Fruit fly (Drosophila melanogaster) whole organism, embryonic: Measurements from ENCODE around the gene Mlc2.

Source experiments
- Ada2b ChIP-seq: fragments of 200-800 bp; sonication (Bioruptor generic); IDR thresholded peaks from 2 replicates; pipeline ENCODE4 v1.3.6; 2022; ENCODE audit warnings: missing biosample characterization, missing genetic modification characterization
- Awh ChIP-seq: fragments of 200-800 bp; sonication (Bioruptor generic); IDR thresholded peaks from 2 replicates; pipeline ENCODE4, ENCODE4 v1.3.6; 2022; ENCODE audit warnings: missing biosample characterization, missing genetic modification characterization
- BEAF-32 ChIP-seq: fragments of 200-800 bp; sonication (Bioruptor generic); optimal IDR thresholded peaks from 3 replicates; lab custom pipeline; 2017; ENCODE audit warnings: missing biosample characterization, missing genetic modification characterization, mild to moderate bottlenecking, moderate library complexity, missing genetic modification reagents
- Blimp-1 ChIP-seq: fragments of 200-800 bp; sonication (Bioruptor generic); optimal IDR thresholded peaks from 3 replicates; lab custom pipeline; 2018; ENCODE audit warnings: missing biosample characterization, missing genetic modification characterization, mild to moderate bottlenecking, moderate library complexity, missing genetic modification reagents
- CG11456 ChIP-seq: fragments of 200-800 bp; sonication (Bioruptor generic); IDR thresholded peaks from 3 replicates; pipeline ENCODE4 v1.3.6; 2022; ENCODE audit warnings: missing biosample characterization, missing genetic modification characterization
- CG11560 ChIP-seq: fragments of 200-800 bp; sonication (Bioruptor generic); IDR thresholded peaks from 3 replicates; pipeline ENCODE4 v1.3.6; 2022; ENCODE audit warnings: missing biosample characterization, missing genetic modification characterization
- CG12219 ChIP-seq: fragments of 200-800 bp; sonication (Bioruptor generic); optimal IDR thresholded peaks from 3 replicates; lab custom pipeline; 2018; ENCODE audit warnings: missing biosample characterization, mild to moderate bottlenecking, missing genetic modification characterization
- CG12236 ChIP-seq: fragments of 200-800 bp; sonication (Bioruptor generic); optimal IDR thresholded peaks from 2 replicates; lab custom pipeline; 2016; ENCODE audit warnings: missing biosample characterization, missing genetic modification characterization
- CG1233 ChIP-seq: fragments of 200-800 bp; sonication (Bioruptor generic); optimal IDR thresholded peaks from 4 replicates; lab custom pipeline; 2018; ENCODE audit warnings: missing biosample characterization, mild to moderate bottlenecking, missing genetic modification characterization
- CG12659 ChIP-seq: fragments of 200-800 bp; sonication (Bioruptor generic); optimal IDR thresholded peaks from 3 replicates; lab custom pipeline; 2017; ENCODE audit warnings: mild to moderate bottlenecking, missing biosample characterization, missing genetic modification reagents, missing genetic modification characterization
- CG14014 ChIP-seq: fragments of 200-800 bp; sonication (Bioruptor generic); IDR thresholded peaks from 2 replicates; pipeline ENCODE4 v1.3.6; 2022; ENCODE audit warnings: missing biosample characterization, missing genetic modification characterization
- CG14965 ChIP-seq: fragments of 200-800 bp; sonication (Bioruptor generic); optimal IDR thresholded peaks from 2 replicates; lab custom pipeline; 2016; ENCODE audit warnings: missing biosample characterization, missing genetic modification characterization, borderline replicate concordance
- CG1529 ChIP-seq: fragments of 200-800 bp; sonication (Bioruptor generic); optimal IDR thresholded peaks from 3 replicates; lab custom pipeline; 2018; ENCODE audit warnings: missing biosample characterization, missing genetic modification characterization
- CG1603 ChIP-seq: fragments of 200-800 bp; sonication (Bioruptor generic); optimal IDR thresholded peaks from 2 replicates; lab custom pipeline; 2019; ENCODE audit warnings: missing biosample characterization, mild to moderate bottlenecking, missing genetic modification characterization, moderate library complexity
- CG18476 ChIP-seq: fragments of 200-800 bp; sonication (Bioruptor generic); optimal IDR thresholded peaks from 2 replicates; lab custom pipeline; 2016; ENCODE audit warnings: missing biosample characterization, mild to moderate bottlenecking, missing genetic modification characterization
- CG2116 ChIP-seq: fragments of 200-800 bp; sonication (Bioruptor generic); optimal IDR thresholded peaks from 3 replicates; lab custom pipeline; 2018; ENCODE audit warnings: missing biosample characterization, mild to moderate bottlenecking, missing genetic modification characterization
- CG30020 ChIP-seq: fragments of 200-800 bp; optimal IDR thresholded peaks from 2 replicates; lab custom pipeline; 2019; ENCODE audit warnings: missing biosample characterization, mild to moderate bottlenecking, missing genetic modification characterization, moderate library complexity
- CG4617 ChIP-seq: fragments of 200-800 bp; sonication (Bioruptor generic); optimal IDR thresholded peaks from 3 replicates; lab custom pipeline; 2016; ENCODE audit warnings: missing biosample characterization, missing genetic modification characterization, borderline replicate concordance
- CG7372 ChIP-seq: fragments of 200-800 bp; sonication (Bioruptor generic); IDR thresholded peaks from 2 replicates; pipeline ENCODE4 v1.3.6; 2022; ENCODE audit warnings: missing biosample characterization, missing genetic modification characterization
- CG7556 ChIP-seq: fragments of 200-800 bp; sonication (Bioruptor generic); optimal IDR thresholded peaks from 2 replicates; lab custom pipeline; 2017; ENCODE audit warnings: missing biosample characterization, mild to moderate bottlenecking, missing genetic modification characterization
- CG8290 ChIP-seq, 3 experiments: fragments of 200-800 bp; sonication (Bioruptor generic); optimal IDR thresholded peaks; 2 replicates each; lab custom pipeline; 2016 to 2019; ENCODE audit warnings: missing biosample characterization in 3 of 3, missing genetic modification characterization in 3 of 3, mild to moderate bottlenecking in 2 of 3, moderate library complexity in 1 of 3
- Dll ChIP-seq: fragments of 200-800 bp; sonication (Bioruptor generic); IDR thresholded peaks from 4 replicates; pipeline ENCODE4 v1.3.6; 2022; ENCODE audit warnings: missing biosample characterization, missing genetic modification characterization; ENCODE audit not compliant: partially characterized antibody
- GATAe ChIP-seq: fragments of 200-800 bp; sonication (Bioruptor generic); conservative IDR thresholded peaks from 2 replicates; pipeline ENCODE4 v1.3.6; 2022; ENCODE audit warnings: missing biosample characterization, missing genetic modification characterization
- Jarid2 ChIP-seq: fragments of 200-800 bp; sonication (Bioruptor generic); optimal IDR thresholded peaks from 3 replicates; lab custom pipeline; 2017; ENCODE audit warnings: mild to moderate bottlenecking, missing biosample characterization, missing genetic modification reagents, missing genetic modification characterization
- Lhr ChIP-seq: fragments of 200-800 bp; sonication (Bioruptor generic); optimal IDR thresholded peaks from 3 replicates; lab custom pipeline; 2017; ENCODE audit warnings: mild to moderate bottlenecking, missing biosample characterization, missing genetic modification reagents, missing genetic modification characterization
- Lim3 ChIP-seq: fragments of 200-800 bp; sonication (Bioruptor generic); IDR thresholded peaks from 2 replicates; pipeline ENCODE4 v1.3.6; 2022; ENCODE audit warnings: missing biosample characterization, missing genetic modification characterization
- MESR4 ChIP-seq: fragments of 200-800 bp; sonication (Bioruptor generic); optimal IDR thresholded peaks from 2 replicates; lab custom pipeline; 2018; ENCODE audit warnings: missing biosample characterization, mild to moderate bottlenecking, missing genetic modification characterization, moderate library complexity
- Med ChIP-seq: fragments of 200-800 bp; sonication (Bioruptor generic); peaks from one replicate; lab custom pipeline; 2016; ENCODE audit warnings: missing biosample characterization, missing genetic modification characterization, mild to moderate bottlenecking, inconsistent platforms, moderate library complexity
- Oli ChIP-seq: fragments of 200-800 bp; sonication (Bioruptor generic); optimal IDR thresholded peaks from 2 replicates; lab custom pipeline; 2018; ENCODE audit warnings: missing biosample characterization, mild to moderate bottlenecking, missing genetic modification characterization, moderate library complexity
- Opbp ChIP-seq: fragments of 200-800 bp; sonication (Bioruptor generic); IDR thresholded peaks from 3 replicates; pipeline ENCODE4 v1.3.6; 2022; ENCODE audit warnings: missing biosample characterization, missing genetic modification characterization; ENCODE audit not compliant: partially characterized antibody
- Spps ChIP-seq: fragments of 200-800 bp; sonication (Bioruptor generic); optimal IDR thresholded peaks from 2 replicates; lab custom pipeline; 2018; ENCODE audit warnings: missing biosample characterization, mild to moderate bottlenecking, missing genetic modification characterization
- Sry-δ ChIP-seq: fragments of 200-800 bp; sonication (Bioruptor generic); optimal IDR thresholded peaks from 2 replicates; lab custom pipeline; 2016; ENCODE audit warnings: missing biosample characterization, missing genetic modification characterization
- abd-A ChIP-seq: fragments of 200-800 bp; sonication (Bioruptor generic); optimal IDR thresholded peaks from 3 replicates; lab custom pipeline; 2019; ENCODE audit warnings: missing biosample characterization, mild to moderate bottlenecking, missing genetic modification characterization, moderate library complexity
- bbx ChIP-seq: fragments of 200-800 bp; sonication (Bioruptor generic); IDR thresholded peaks from 2 replicates; pipeline ENCODE4 v1.3.6; 2022; ENCODE audit warnings: missing biosample characterization, missing genetic modification characterization; ENCODE audit not compliant: partially characterized antibody
- hbn ChIP-seq: fragments of 200-800 bp; sonication (Bioruptor generic); IDR thresholded peaks from 2 replicates; pipeline ENCODE4 v1.3.6; 2022; ENCODE audit warnings: missing biosample characterization, missing genetic modification characterization; ENCODE audit not compliant: partially characterized antibody
- jigr1 ChIP-seq: fragments of 200-800 bp; sonication (Bioruptor generic); IDR thresholded peaks from 3 replicates; pipeline ENCODE4 v1.3.6; 2022; ENCODE audit warnings: missing biosample characterization, missing genetic modification characterization
- knrl ChIP-seq: fragments of 200-800 bp; sonication (Bioruptor generic); IDR thresholded peaks from 3 replicates; pipeline ENCODE4 v1.3.6; 2022; ENCODE audit warnings: missing biosample characterization, missing genetic modification characterization; ENCODE audit not compliant: partially characterized antibody
- lab ChIP-seq: fragments of 200-800 bp; sonication (Bioruptor generic); optimal IDR thresholded peaks from 3 replicates; lab custom pipeline; 2017; ENCODE audit warnings: missing biosample characterization, missing genetic modification characterization, mild to moderate bottlenecking, moderate library complexity, missing genetic modification reagents
- lmd ChIP-seq: fragments of 200-800 bp; sonication (Bioruptor generic); IDR thresholded peaks from 2 replicates; pipeline ENCODE4 v1.3.6; 2022; ENCODE audit warnings: missing biosample characterization, missing genetic modification characterization
- nerfin-1 ChIP-seq: fragments of 200-800 bp; sonication (Bioruptor generic); optimal IDR thresholded peaks from 3 replicates; lab custom pipeline; 2019; ENCODE audit warnings: missing biosample characterization, mild to moderate bottlenecking, missing genetic modification characterization, moderate library complexity
- otp ChIP-seq: fragments of 200-800 bp; sonication (Bioruptor generic); IDR thresholded peaks from 3 replicates; pipeline ENCODE4, ENCODE4 v1.3.6; 2022; ENCODE audit warnings: missing biosample characterization, missing genetic modification characterization
- prd ChIP-seq, 3 experiments: fragments of >200 bp in 2 of 3; fragments of 200-800 bp in 1 of 3; sonication (Bioruptor generic) in 1 of 3; optimal IDR thresholded peaks in 2 of 3; IDR thresholded peaks in 1 of 3; 2 replicates in 2 of 3; 3 replicates in 1 of 3; pipeline versions ENCODE4 v1.3.6 to Lab custom; 2017 to 2022; ENCODE audit warnings: missing biosample characterization in 1 of 3, missing genetic modification characterization in 1 of 3
- pum ChIP-seq: fragments of 200-800 bp; sonication (Bioruptor generic); optimal IDR thresholded peaks from 2 replicates; lab custom pipeline; 2016; ENCODE audit warnings: missing biosample characterization, missing genetic modification characterization
- run ChIP-seq: fragments of 200-800 bp; sonication (Bioruptor generic); optimal IDR thresholded peaks from 3 replicates; lab custom pipeline; 2018; ENCODE audit warnings: missing biosample characterization, mild to moderate bottlenecking, missing genetic modification characterization
- sd ChIP-seq: fragments of 200-800 bp; sonication (Bioruptor generic); optimal IDR thresholded peaks from 3 replicates; lab custom pipeline; 2018; ENCODE audit warnings: missing biosample characterization, mild to moderate bottlenecking, missing genetic modification characterization, moderate library complexity
- wor ChIP-seq: fragments of 200-800 bp; sonication (Bioruptor generic); IDR thresholded peaks from 2 replicates; pipeline ENCODE4 v1.3.6; 2022; ENCODE audit warnings: missing biosample characterization, missing genetic modification characterization
- zen2 ChIP-seq: fragments of 200-800 bp; sonication (Bioruptor generic); IDR thresholded peaks from 3 replicates; pipeline ENCODE4 v1.3.6; 2022; ENCODE audit warnings: missing biosample characterization, missing genetic modification characterization; ENCODE audit not compliant: partially characterized antibody
- zfh1 ChIP-seq: fragments of 200-800 bp; sonication (Bioruptor generic); IDR thresholded peaks from 3 replicates; pipeline ENCODE4 v1.3.6; 2022; ENCODE audit warnings: missing biosample characterization, missing genetic modification characterization

Mlc2 gene

DNA sequence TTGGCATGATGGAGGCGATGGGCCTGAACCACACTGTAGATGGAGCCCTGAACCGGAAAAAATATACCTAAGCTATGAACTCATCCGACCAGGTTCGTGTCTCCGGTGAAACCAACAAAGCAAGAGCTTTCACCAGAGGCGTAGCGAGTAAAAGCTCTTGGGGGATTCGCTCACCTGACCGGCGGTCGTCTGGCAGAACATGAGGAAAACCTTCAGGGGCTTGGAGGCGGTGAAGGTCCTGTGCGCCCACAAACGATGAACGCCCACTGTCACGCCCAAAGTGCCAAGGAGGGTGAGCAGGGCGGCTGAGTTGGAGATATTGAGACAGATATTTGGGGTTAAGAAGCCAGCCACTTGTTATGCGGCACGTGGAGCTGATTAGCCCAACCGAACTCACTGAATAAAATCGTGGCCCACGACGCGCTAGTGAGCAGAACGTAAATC, 21.3 kb upstream of the Mlc2 start (continued):
- TF ChIP-seq CG2116 (peak; percentile 0), GATAe (GFP tag; lab: Robert Waterston, UW) (no peak), CG1603 (tag; lab: Kevin White, UChicago) (peak; percentile 37), Lhr (GFP tag; lab: Kevin White, UChicago) (peak; percentile 20), Jarid2 (GFP tag; lab: Kevin White, UChicago) (peak; percentile 45), zfh1 (GFP tag; lab: Robert Waterston, UW) (peak; percentile 49; the same call in 1 of the 3 replicates), CG7556 (no peak), Sry-δ (GFP tag; lab: Kevin White, UChicago) (peak; percentile 5), Dll (no peak), Ada2b (GFP tag; lab: Robert Waterston, UW) (peak; percentile 45), zen2 (GFP tag; lab: Robert Waterston, UW) (no peak), lmd (GFP tag; lab: Robert Waterston, UW) (peak; percentile 72), jigr1 (no peak), CG1233 (GFP tag; lab: Kevin White, UChicago) (no peak), nerfin-1 (peak; percentile 12), CG12659 (peak; percentile 47), CG12219 (GFP tag; lab: Kevin White, UChicago) (peak; percentile 17), CG4617 (GFP tag; lab: Kevin White, UChicago) (no peak), sd (tag; lab: Kevin White, UChicago) (peak; percentile 5), bbx (GFP tag; lab: Robert Waterston, UW) (no peak), CG8290 (GFP tag; optimal IDR thresholded peaks at IDR 0.05; lab: Kevin White, UChicago) (no peak), CG8290 (tag; optimal IDR thresholded peaks at IDR 0.05; lab: Kevin White, UChicago) (peak in 1 of 2 experiments; percentile 86), BEAF-32 (GFP tag; lab: Kevin White, UChicago) (no peak), Lim3 (GFP tag; lab: Robert Waterston, UW) (no peak), abd-A (tag; lab: Kevin White, UChicago) (no peak), CG11456 (GFP tag; lab: Robert Waterston, UW) (peak; percentile 83), otp (GFP tag; lab: Robert Waterston, UW) (no peak), wor (GFP tag; lab: Robert Waterston, UW) (no peak), Blimp-1 (GFP tag; lab: Kevin White, UChicago) (peak; percentile 29), knrl (GFP tag; lab: Robert Waterston, UW) (no peak), hbn (GFP tag; lab: Robert Waterston, UW) (no peak), Opbp (no peak), Spps (tag; lab: Kevin White, UChicago) (no peak), CG18476 (no peak), Awh (0 out of 2 replicates have a peak, but pooled peaks have one; percentile 5), Oli (no peak), CG7372 (peak; percentile 18; the same call in 1 of the 2 replicates), lab (GFP tag; lab: Kevin White, UChicago) (peak; percentile 76), MESR4 (peak; percentile 22), run (tag; lab: Kevin White, UChicago) (no peak), CG14965 (no peak), CG12236 (no peak), CG11560 (tag; lab: Robert Waterston, UW) (peak; percentile 35; the same call in 1 of the 3 replicates), CG30020 (tag; lab: Kevin White, UChicago) (no peak), Med (GFP tag; lab: Kevin White, UChicago) (peak; percentile 86), CG1529 (GFP tag; lab: Kevin White, UChicago) (no peak), CG14014 (GFP tag; lab: Robert Waterston, UW) (no peak), prd (optimal IDR thresholded peaks at IDR 0.05; lab: Kevin White, UChicago) (no peak), prd (GFP tag; IDR thresholded peaks at IDR 0.05; lab: Robert Waterston, UW) (peak; percentile 69), pum (GFP tag; lab: Kevin White, UChicago) (no peak)
